Fruit fly (Drosophila melanogaster) whole organism, embryonic: ENCODE measurements around the gene Gad1.
A peak's percentile ranks its signal among the peaks of the same experiment; 100 is the strongest.

Experiments used
- CG1233 ChIP-seq: fragments of 200-800 bp; sonication (Bioruptor generic); optimal IDR thresholded peaks from 4 replicates; lab custom pipeline; 2018; ENCODE audit warnings: missing biosample characterization, mild to moderate bottlenecking, missing genetic modification characterization
- CG13894 ChIP-seq: fragments of 200-800 bp; sonication (Bioruptor generic); optimal IDR thresholded peaks from 3 replicates; lab custom pipeline; 2018; ENCODE audit warnings: missing biosample characterization, mild to moderate bottlenecking, missing genetic modification characterization, moderate library complexity
- CG15696 ChIP-seq: fragments of 200-800 bp; sonication (Bioruptor generic); optimal IDR thresholded peaks from 2 replicates; lab custom pipeline; 2019; ENCODE audit warnings: missing biosample characterization, mild to moderate bottlenecking, missing genetic modification characterization, moderate library complexity
- CG16813 ChIP-seq: fragments of 200-800 bp; sonication (Bioruptor generic); IDR thresholded peaks from 3 replicates; pipeline ENCODE4 v1.3.6; 2022; ENCODE audit warnings: missing biosample characterization, missing genetic modification characterization; ENCODE audit not compliant: partially characterized antibody
- CG17186 ChIP-seq: fragments of 200-800 bp; sonication (Bioruptor generic); optimal IDR thresholded peaks from 3 replicates; lab custom pipeline; 2017; ENCODE audit warnings: missing biosample characterization, missing genetic modification reagents, missing genetic modification characterization
- CG18599 ChIP-seq: fragments of 200-800 bp; sonication (Bioruptor generic); optimal IDR thresholded peaks from 3 replicates; lab custom pipeline; 2017; ENCODE audit warnings: missing biosample characterization, missing genetic modification characterization, mild to moderate bottlenecking, moderate library complexity, missing genetic modification reagents
- CG2116 ChIP-seq: fragments of 200-800 bp; sonication (Bioruptor generic); optimal IDR thresholded peaks from 3 replicates; lab custom pipeline; 2018; ENCODE audit warnings: missing biosample characterization, mild to moderate bottlenecking, missing genetic modification characterization
- CG2199 ChIP-seq: fragments of 200-800 bp; sonication (Bioruptor generic); IDR thresholded peaks from 3 replicates; pipeline ENCODE4 v1.3.6; 2022; ENCODE audit warnings: missing biosample characterization, missing genetic modification characterization
- CG31224 ChIP-seq: fragments of 200-800 bp; sonication (Bioruptor generic); IDR thresholded peaks from 2 replicates; pipeline ENCODE4 v1.3.6; 2022; ENCODE audit warnings: missing biosample characterization, missing genetic modification characterization
- CG4730 ChIP-seq: fragments of 200-800 bp; sonication (Bioruptor generic); IDR thresholded peaks from 2 replicates; pipeline ENCODE4 v1.3.6; 2022; ENCODE audit warnings: missing biosample characterization, missing genetic modification characterization
- CG4820 ChIP-seq: fragments of 200-800 bp; sonication (Bioruptor generic); optimal IDR thresholded peaks from 3 replicates; lab custom pipeline; 2016; ENCODE audit warnings: missing biosample characterization, missing genetic modification characterization
- CG7928 ChIP-seq: fragments of 200-800 bp; sonication (Bioruptor generic); optimal IDR thresholded peaks from 2 replicates; lab custom pipeline; 2017; ENCODE audit warnings: missing biosample characterization, mild to moderate bottlenecking, missing genetic modification characterization
- CkIIα-i1 ChIP-seq: fragments of 200-800 bp; sonication (Bioruptor generic); IDR thresholded peaks from 2 replicates; pipeline ENCODE4 v1.3.6; 2022; ENCODE audit warnings: missing biosample characterization, missing genetic modification characterization
- CrebB ChIP-seq: fragments of 200-800 bp; sonication (Bioruptor generic); optimal IDR thresholded peaks from 3 replicates; lab custom pipeline; 2018; ENCODE audit warnings: missing biosample characterization, mild to moderate bottlenecking, missing genetic modification characterization
- D ChIP-seq, 2 experiments: fragments of 200-800 bp in 1 of 2; fragments of >200 bp in 1 of 2; sonication (Bioruptor generic) in 1 of 2; optimal IDR thresholded peaks; 2 replicates in 1 of 2; 3 replicates in 1 of 2; lab custom pipeline; 2017; ENCODE audit warnings: mild to moderate bottlenecking in 1 of 2, missing biosample characterization in 1 of 2, missing genetic modification characterization in 1 of 2, missing genetic modification reagents in 1 of 2
- D19A ChIP-seq: fragments of 200-800 bp; optimal IDR thresholded peaks from 3 replicates; lab custom pipeline; 2019; ENCODE audit warnings: missing biosample characterization, mild to moderate bottlenecking, missing genetic modification characterization, moderate library complexity
- Dref ChIP-seq: fragments of 200-800 bp; sonication (Bioruptor generic); IDR thresholded peaks from 2 replicates; pipeline ENCODE4 v1.3.6; 2022; ENCODE audit warnings: missing biosample characterization, missing genetic modification characterization
- E2f1 ChIP-seq: fragments of 200-800 bp; sonication (Bioruptor generic); IDR thresholded peaks from 2 replicates; pipeline ENCODE4 v1.3.6; 2022; ENCODE audit warnings: missing biosample characterization, missing genetic modification characterization
- Ets97D ChIP-seq: fragments of 200-800 bp; sonication (Bioruptor generic); optimal IDR thresholded peaks from 3 replicates; lab custom pipeline; 2016; ENCODE audit warnings: missing biosample characterization, missing genetic modification characterization
- Fer1 ChIP-seq: fragments of 200-800 bp; sonication (Bioruptor generic); optimal IDR thresholded peaks from 2 replicates; lab custom pipeline; 2017; ENCODE audit warnings: missing biosample characterization, mild to moderate bottlenecking, missing genetic modification characterization
- HLHmδ ChIP-seq: fragments of 200-800 bp; sonication (Bioruptor generic); optimal IDR thresholded peaks from 2 replicates; lab custom pipeline; 2018; ENCODE audit warnings: missing biosample characterization, mild to moderate bottlenecking, missing genetic modification characterization, moderate library complexity
- Hr51 ChIP-seq, 2 experiments: fragments of 200-800 bp; sonication (Bioruptor generic); optimal IDR thresholded peaks; 2 replicates in 1 of 2; 3 replicates in 1 of 2; lab custom pipeline; 2016 to 2018; ENCODE audit warnings: missing biosample characterization in 2 of 2, missing genetic modification characterization in 2 of 2, mild to moderate bottlenecking in 1 of 2, moderate library complexity in 1 of 2
- Poxn ChIP-seq: fragments of 200-800 bp; sonication (Bioruptor generic); IDR thresholded peaks from 2 replicates; pipeline ENCODE4 v1.3.6; 2022; ENCODE audit warnings: missing biosample characterization, missing genetic modification characterization
- YL-1 ChIP-seq: fragments of 200-800 bp; sonication (Bioruptor generic); optimal IDR thresholded peaks from 3 replicates; lab custom pipeline; 2017; ENCODE audit warnings: missing biosample characterization, mild to moderate bottlenecking, missing genetic modification characterization
- bcd ChIP-seq: fragments of 200-800 bp; sonication (Bioruptor generic); optimal IDR thresholded peaks from 2 replicates; lab custom pipeline; 2017; ENCODE audit warnings: missing biosample characterization, mild to moderate bottlenecking, missing genetic modification characterization
- cas ChIP-seq: fragments of 200-800 bp; sonication (Bioruptor generic); IDR thresholded peaks from 2 replicates; pipeline ENCODE4 v1.3.6; 2022; ENCODE audit warnings: missing biosample characterization, missing genetic modification characterization
- crol ChIP-seq: fragments of 200-800 bp; sonication (Bioruptor generic); IDR thresholded peaks from 2 replicates; pipeline ENCODE4 v1.3.6; 2022; ENCODE audit warnings: missing biosample characterization, missing genetic modification characterization
- disco-r ChIP-seq: fragments of 200-800 bp; sonication (Bioruptor generic); optimal IDR thresholded peaks from 2 replicates; lab custom pipeline; 2016; ENCODE audit warnings: missing biosample characterization, missing genetic modification characterization
- ewg ChIP-seq: fragments of 200-800 bp; sonication (Bioruptor generic); optimal IDR thresholded peaks from 3 replicates; lab custom pipeline; 2017; ENCODE audit warnings: mild to moderate bottlenecking, missing biosample characterization, missing genetic modification reagents, missing genetic modification characterization
- fd3F ChIP-seq: fragments of 200-800 bp; sonication (Bioruptor generic); optimal IDR thresholded peaks from 2 replicates; lab custom pipeline; 2018; ENCODE audit warnings: missing biosample characterization, mild to moderate bottlenecking, missing genetic modification characterization, moderate library complexity
- gcm2 ChIP-seq: fragments of 200-800 bp; sonication (Bioruptor generic); optimal IDR thresholded peaks from 2 replicates; lab custom pipeline; 2016; ENCODE audit warnings: missing biosample characterization, missing genetic modification characterization
- ind ChIP-seq: fragments of 200-800 bp; sonication (Bioruptor generic); optimal IDR thresholded peaks from 3 replicates; lab custom pipeline; 2016; ENCODE audit warnings: missing biosample characterization, missing genetic modification characterization
- insv ChIP-seq, 2 experiments: fragments of 200-800 bp; sonication (Bioruptor generic); optimal IDR thresholded peaks; 3 replicates each; lab custom pipeline; 2016 to 2018; ENCODE audit warnings: missing biosample characterization in 2 of 2, missing genetic modification characterization in 2 of 2
- ken ChIP-seq: fragments of 200-800 bp; sonication (Bioruptor generic); IDR thresholded peaks from 3 replicates; pipeline ENCODE4 v1.3.6; 2022; ENCODE audit warnings: missing biosample characterization, missing genetic modification characterization
- lbe ChIP-seq: fragments of 200-800 bp; sonication (Bioruptor generic); optimal IDR thresholded peaks from 2 replicates; lab custom pipeline; 2016; ENCODE audit warnings: missing biosample characterization, mild to moderate bottlenecking, missing genetic modification characterization
- maf-S ChIP-seq: fragments of 200-800 bp; sonication (Bioruptor generic); optimal IDR thresholded peaks from 2 replicates; lab custom pipeline; 2016; ENCODE audit warnings: missing biosample characterization, missing genetic modification characterization
- odd ChIP-seq: fragments of 200-800 bp; sonication (Bioruptor generic); optimal IDR thresholded peaks from 2 replicates; lab custom pipeline; 2017; ENCODE audit warnings: missing biosample characterization, mild to moderate bottlenecking, missing genetic modification characterization
- otp ChIP-seq: fragments of 200-800 bp; sonication (Bioruptor generic); IDR thresholded peaks from 3 replicates; pipeline ENCODE4, ENCODE4 v1.3.6; 2022; ENCODE audit warnings: missing biosample characterization, missing genetic modification characterization
- sc ChIP-seq, 3 experiments: fragments of >200 bp in 2 of 3; fragments of 200-800 bp in 1 of 3; sonication (Bioruptor generic) in 1 of 3; optimal IDR thresholded peaks; 2 replicates in 2 of 3; 3 replicates in 1 of 3; lab custom pipeline; 2017; ENCODE audit warnings: mild to moderate bottlenecking in 1 of 3, missing biosample characterization in 1 of 3, missing genetic modification characterization in 1 of 3, missing genetic modification reagents in 1 of 3
- sens ChIP-seq: fragments of 200-800 bp; sonication (Bioruptor generic); peaks from one replicate; lab custom pipeline; 2016; ENCODE audit warnings: missing biosample characterization, missing genetic modification characterization
- sima ChIP-seq: fragments of 200-800 bp; sonication (Bioruptor generic); optimal IDR thresholded peaks from 2 replicates; lab custom pipeline; 2016; ENCODE audit warnings: missing biosample characterization, missing genetic modification characterization
- sug ChIP-seq: fragments of 200-800 bp; optimal IDR thresholded peaks from 2 replicates; lab custom pipeline; 2019; ENCODE audit warnings: missing biosample characterization, mild to moderate bottlenecking, missing genetic modification characterization, moderate library complexity
- tap ChIP-seq: fragments of 200-800 bp; optimal IDR thresholded peaks from 3 replicates; lab custom pipeline; 2019; ENCODE audit warnings: missing biosample characterization, mild to moderate bottlenecking, missing genetic modification characterization, moderate library complexity
- vvl ChIP-seq: fragments of 200-800 bp; sonication (Bioruptor generic); IDR thresholded peaks from 2 replicates; pipeline ENCODE4 v1.3.6; 2022; ENCODE audit warnings: missing biosample characterization, missing genetic modification characterization
- z ChIP-seq: fragments of 200-800 bp; sonication (Bioruptor generic); IDR thresholded peaks from 3 replicates; pipeline ENCODE4 v1.3.6; 2022; ENCODE audit warnings: missing biosample characterization, missing genetic modification characterization

Gene Gad1

DNA sequence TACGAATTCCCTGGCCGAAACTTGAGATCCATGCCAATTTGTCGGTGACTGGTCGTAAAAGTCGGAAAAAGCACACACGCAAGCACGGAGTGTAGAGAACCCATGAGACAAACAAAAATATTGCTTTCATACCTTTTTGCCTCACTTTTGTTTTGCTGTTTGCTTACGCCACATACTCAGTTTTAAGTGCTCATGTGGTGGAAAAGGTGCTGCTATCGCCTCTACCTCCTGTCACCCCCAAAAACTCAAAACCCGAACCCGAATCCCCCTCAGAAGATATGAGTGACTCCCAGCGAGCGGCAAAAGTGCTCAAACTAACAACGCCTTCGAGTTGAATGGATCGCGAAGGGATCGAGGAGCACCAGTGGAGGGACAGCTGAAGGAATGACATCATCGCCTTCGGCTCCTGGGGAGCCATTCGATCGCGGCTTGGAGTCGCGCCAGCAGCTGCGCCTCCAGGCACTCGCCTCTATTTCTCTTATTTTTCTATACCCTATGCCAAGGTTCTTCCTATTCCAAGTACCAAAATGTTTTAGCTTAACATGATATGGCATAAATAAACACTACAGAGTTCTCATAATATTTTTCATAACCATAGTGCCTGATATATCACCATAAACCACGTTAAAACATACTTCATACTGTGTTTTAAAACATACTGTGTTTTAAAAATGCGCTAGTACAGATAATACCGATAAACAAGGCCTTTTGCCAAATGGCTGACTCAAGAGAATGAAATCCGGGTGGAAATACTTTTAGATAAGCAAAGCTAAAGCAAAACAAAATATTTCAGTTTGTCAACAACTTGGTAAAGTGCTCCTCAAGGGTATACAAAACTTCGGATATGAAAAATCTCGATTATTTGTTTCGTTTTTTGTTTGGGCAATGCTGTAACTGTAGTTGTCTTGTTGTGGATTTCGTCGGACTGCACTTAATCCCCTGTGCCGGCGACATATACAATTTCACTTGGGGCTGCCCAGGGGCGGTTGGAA lies 32.1 kb upstream of the Gad1 start:
- TF ChIP-seq CG17186 (GFP tag; lab: Kevin White, UChicago) (no peak), z (GFP tag; lab: Robert Waterston, UW) (peak; percentile 89), Dref (GFP tag; lab: Robert Waterston, UW) (no peak), CG13894 (tag; lab: Kevin White, UChicago) (peak; percentile 19), D19A (tag; lab: Kevin White, UChicago) (peak; percentile 84), sc (optimal IDR thresholded peaks at IDR 0.05; lab: Kevin White, UChicago) (no peak), sc (GFP tag; optimal IDR thresholded peaks at IDR 0.05; lab: Kevin White, UChicago) (no peak), Hr51 (GFP tag; optimal IDR thresholded peaks at IDR 0.05; lab: Kevin White, UChicago) (peak in 1 of 2 experiments; percentile 2), CG2199 (GFP tag; lab: Robert Waterston, UW) (0 out of 3 replicates have a peak, but pooled peaks have one; percentile 10), D (optimal IDR thresholded peaks at IDR 0.05; lab: Kevin White, UChicago) (no peak), D (GFP tag; optimal IDR thresholded peaks at IDR 0.05; lab: Kevin White, UChicago) (no peak), lbe (GFP tag; lab: Kevin White, UChicago) (no peak)

dm6 chr3L:4119636-4120357 lies 31.3 kb upstream of the Gad1 start:
- TF ChIP-seq CrebB (tag; lab: Kevin White, UChicago) (no peak), CG4820 (GFP tag; lab: Kevin White, UChicago) (no peak), YL-1 (GFP tag; lab: Kevin White, UChicago) (no peak), ewg (GFP tag; lab: Kevin White, UChicago) (no peak), cas (GFP tag; lab: Robert Waterston, UW) (no peak), gcm2 (no peak), CkIIα-i1 (GFP tag; lab: Robert Waterston, UW) (no peak), crol (GFP tag; lab: Robert Waterston, UW) (0 out of 2 replicates have a peak, but pooled peaks have one; percentile 12), vvl (peak; percentile 39), CG7928 (GFP tag; lab: Kevin White, UChicago) (no peak), sens (GFP tag; lab: Kevin White, UChicago) (peak; percentile 46), CG18599 (GFP tag; lab: Kevin White, UChicago) (peak; percentile 12), tap (tag; lab: Kevin White, UChicago) (no peak), CG2116 (GFP tag; lab: Kevin White, UChicago) (no peak), E2f1 (GFP tag; lab: Robert Waterston, UW) (no peak), odd (no peak), CG4730 (GFP tag; lab: Robert Waterston, UW) (no peak), ken (GFP tag; lab: Robert Waterston, UW) (no peak), CG16813 (GFP tag; lab: Robert Waterston, UW) (no peak), Poxn (no peak), CG31224 (no peak), Ets97D (GFP tag; lab: Kevin White, UChicago) (peak; percentile 4), insv (GFP tag; optimal IDR thresholded peaks at IDR 0.05; lab: Kevin White, UChicago) (no peak), ind (GFP tag; lab: Kevin White, UChicago) (no peak), Fer1 (GFP tag; lab: Kevin White, UChicago) (no peak), sug (tag; lab: Kevin White, UChicago) (peak; percentile 72), fd3F (no peak), bcd (GFP tag; lab: Kevin White, UChicago) (peak; percentile 9), sima (no peak), maf-S (GFP tag; lab: Kevin White, UChicago) (no peak), otp (peak; percentile 50; the same call in 1 of the 3 replicates), disco-r (GFP tag; lab: Kevin White, UChicago) (no peak), HLHmδ (peak; percentile 81), CG1233 (GFP tag; lab: Kevin White, UChicago) (no peak), CG15696 (tag; lab: Kevin White, UChicago) (no peak)
